Worm (Caenorhabditis elegans) whole organism, L4 larva: ENCODE measurements around the gene ric-8.

Experiments
- D1046.2 ChIP-seq: fragments of 200-800 bp; sonication (Bioruptor generic); IDR thresholded peaks from 2 replicates; pipeline ENCODE4 v1.3.6; 2022; ENCODE audit warnings: missing genetic modification characterization, missing compliant biosample characterization
- F26F4.8 ChIP-seq: fragments of 200-800 bp; sonication (Bioruptor generic); conservative IDR thresholded peaks from 2 replicates; pipeline ENCODE4 v1.3.6; 2022; ENCODE audit warnings: missing genetic modification characterization, missing compliant biosample characterization
- F37D6.2 ChIP-seq: sonication (generic microtip); optimal IDR thresholded peaks from 2 replicates; lab custom pipeline; 2016; ENCODE audit warnings: mild to moderate bottlenecking, missing genetic modification characterization, missing compliant biosample characterization
- F44E2.7 ChIP-seq: fragments of 200-800 bp; sonication (Bioruptor generic); IDR thresholded peaks from 2 replicates; pipeline ENCODE4 v2.1.2; 2022; ENCODE audit warnings: missing genetic modification characterization, missing compliant biosample characterization
- R02D3.7 ChIP-seq: fragments of 150-350 bp; sonication (generic microtip); optimal IDR thresholded peaks from 3 replicates; lab custom pipeline; 2014; ENCODE audit warnings: missing biosample characterization, missing genetic modification characterization
- Y48G9A.11 ChIP-seq: fragments of 200-800 bp; sonication (Bioruptor generic); IDR thresholded peaks from 2 replicates; pipeline ENCODE4 v1.3.6; 2022; ENCODE audit warnings: missing genetic modification reagents, missing genetic modification characterization, missing compliant biosample characterization
- Y5F2A.4 ChIP-seq: fragments of 200-800 bp; sonication (Bioruptor generic); optimal IDR thresholded peaks from 2 replicates; lab custom pipeline; 2018; ENCODE audit warnings: mild to moderate bottlenecking, missing genetic modification characterization, missing compliant biosample characterization
- aha-1 ChIP-seq: fragments of 150-350 bp; peaks from one replicate; lab custom pipeline; 2014; ENCODE audit warnings: missing biosample characterization, missing genetic modification characterization
- aly-2 ChIP-seq: sonication (generic microtip); optimal IDR thresholded peaks from 2 replicates; lab custom pipeline; 2018; ENCODE audit warnings: missing biosample characterization, missing genetic modification characterization
- arid-1 ChIP-seq: fragments of 200-800 bp; sonication (Bioruptor generic); conservative IDR thresholded peaks from 2 replicates; pipeline ENCODE4 v1.3.6; 2022; ENCODE audit warnings: missing genetic modification reagents, missing genetic modification characterization, missing compliant biosample characterization
- attf-4 ChIP-seq: sonication (generic microtip); optimal IDR thresholded peaks from 3 replicates; lab custom pipeline; 2017; ENCODE audit warnings: missing biosample characterization, missing genetic modification characterization
- ceh-20 ChIP-seq: fragments of 200-800 bp; sonication (Bioruptor generic); IDR thresholded peaks from 2 replicates; pipeline ENCODE4 v1.3.6; 2022; ENCODE audit warnings: missing genetic modification reagents, missing genetic modification characterization, missing compliant biosample characterization
- ceh-28 ChIP-seq: fragments of 150-350 bp; optimal IDR thresholded peaks from 2 replicates; lab custom pipeline; 2014; ENCODE audit warnings: missing biosample characterization, missing genetic modification reagents, missing genetic modification characterization
- ceh-44 ChIP-seq: fragments of 200-800 bp; sonication (Bioruptor generic); IDR thresholded peaks from 2 replicates; pipeline ENCODE4 v1.3.6; 2022; ENCODE audit warnings: missing genetic modification reagents, missing genetic modification characterization, missing compliant biosample characterization
- ceh-82 ChIP-seq: sonication (generic microtip); optimal IDR thresholded peaks from 2 replicates; lab custom pipeline; 2017; ENCODE audit warnings: missing biosample characterization, missing genetic modification characterization
- ces-1 ChIP-seq: fragments of 150-350 bp; sonication (generic microtip); optimal IDR thresholded peaks from 4 replicates; lab custom pipeline; 2014; ENCODE audit warnings: missing biosample characterization, missing genetic modification reagents, missing genetic modification characterization
- daf-16 ChIP-seq, 3 experiments: sonication (generic microtip); optimal IDR thresholded peaks; 2 replicates each; lab custom pipeline; 2016 to 2017; ENCODE audit warnings: missing genetic modification characterization in 3 of 3, missing genetic modification reagents in 3 of 3, mild to moderate bottlenecking in 2 of 3, missing compliant biosample characterization in 2 of 3, missing biosample characterization in 1 of 3, moderate library complexity in 1 of 3
- daf-19 ChIP-seq: fragments of 200-800 bp; sonication (Bioruptor generic); conservative IDR thresholded peaks from 2 replicates; pipeline ENCODE4 v1.3.6; 2022; ENCODE audit warnings: missing genetic modification characterization, missing compliant biosample characterization
- dmd-9 ChIP-seq: fragments of 200-800 bp; sonication (Bioruptor generic); IDR thresholded peaks from 2 replicates; pipeline ENCODE4 v1.3.6; 2022; ENCODE audit warnings: missing genetic modification reagents, missing genetic modification characterization, missing compliant biosample characterization
- duxl-1 ChIP-seq: sonication (generic microtip); optimal IDR thresholded peaks from 2 replicates; lab custom pipeline; 2016; ENCODE audit warnings: mild to moderate bottlenecking, missing genetic modification characterization, moderate library complexity, missing compliant biosample characterization; ENCODE audit not compliant: poor library complexity
- egl-43 ChIP-seq: fragments of 200-800 bp; sonication (Bioruptor generic); IDR thresholded peaks from 2 replicates; pipeline ENCODE4 v1.3.6; 2022; ENCODE audit warnings: missing genetic modification reagents, missing genetic modification characterization, missing compliant biosample characterization
- fkh-10 ChIP-seq: fragments of 150-350 bp; optimal IDR thresholded peaks from 2 replicates; lab custom pipeline; 2014; ENCODE audit warnings: missing biosample characterization, missing genetic modification reagents, missing genetic modification characterization
- gei-8 ChIP-seq: fragments of 200-800 bp; sonication (Bioruptor generic); optimal IDR thresholded peaks from 2 replicates; lab custom pipeline; 2018; ENCODE audit warnings: mild to moderate bottlenecking, missing genetic modification characterization, missing compliant biosample characterization
- hif-1 ChIP-seq, 2 experiments: sonication (generic microtip); optimal IDR thresholded peaks; 2 replicates each; lab custom pipeline; 2016 to 2017; ENCODE audit warnings: missing compliant biosample characterization in 2 of 2, missing genetic modification characterization in 2 of 2, missing genetic modification reagents in 2 of 2, missing genotype in 2 of 2, mild to moderate bottlenecking in 1 of 2
- hlh-11 ChIP-seq: fragments of 200-800 bp; sonication (Bioruptor generic); optimal IDR thresholded peaks from 2 replicates; lab custom pipeline; 2018; ENCODE audit warnings: mild to moderate bottlenecking, missing genetic modification characterization, missing compliant biosample characterization
- hmg-1.1 ChIP-seq: fragments of 200-800 bp; sonication (Bioruptor generic); IDR thresholded peaks from 2 replicates; pipeline ENCODE4 v1.3.6; 2022; ENCODE audit warnings: missing genetic modification reagents, missing genetic modification characterization, missing compliant biosample characterization
- jun-1 ChIP-seq: fragments of 150-350 bp; optimal IDR thresholded peaks from 2 replicates; lab custom pipeline; 2014; ENCODE audit warnings: missing biosample characterization, missing genetic modification reagents, missing genetic modification characterization
- lin-1 ChIP-seq: fragments of 200-800 bp; sonication (Bioruptor generic); IDR thresholded peaks from 2 replicates; pipeline ENCODE4 v1.3.6; 2022; ENCODE audit warnings: missing genetic modification reagents, missing genetic modification characterization, missing compliant biosample characterization
- lin-15B ChIP-seq: fragments of 150-350 bp; sonication (generic microtip); optimal IDR thresholded peaks from 3 replicates; lab custom pipeline; 2014; ENCODE audit warnings: missing biosample characterization, missing genetic modification characterization
- madf-5 ChIP-seq, 2 experiments: fragments of 200-800 bp; sonication (Bioruptor generic); IDR thresholded peaks; 2 replicates each; pipeline ENCODE4 v1.3.6; 2022; ENCODE audit warnings: missing compliant biosample characterization in 2 of 2, missing genetic modification characterization in 2 of 2
- mdt-29 ChIP-seq: fragments of 200-800 bp; sonication (Bioruptor generic); IDR thresholded peaks from 2 replicates; pipeline ENCODE4 v1.3.6; 2022; ENCODE audit warnings: missing genetic modification reagents, missing genetic modification characterization, missing compliant biosample characterization
- mxl-3 ChIP-seq: fragments of 200-800 bp; sonication (Bioruptor generic); optimal IDR thresholded peaks from 2 replicates; lab custom pipeline; 2018; ENCODE audit warnings: mild to moderate bottlenecking, missing genetic modification characterization, missing compliant biosample characterization
- nhr-111 ChIP-seq: fragments of 200-800 bp; sonication (Bioruptor generic); optimal IDR thresholded peaks from 2 replicates; lab custom pipeline; 2018; ENCODE audit warnings: mild to moderate bottlenecking, missing genetic modification characterization, missing compliant biosample characterization
- nhr-28 ChIP-seq: fragments of 150-350 bp; optimal IDR thresholded peaks from 2 replicates; lab custom pipeline; 2014; ENCODE audit warnings: missing biosample characterization, missing genetic modification characterization
- nhr-41 ChIP-seq: fragments of 200-800 bp; sonication (Bioruptor generic); IDR thresholded peaks from 2 replicates; pipeline ENCODE4 v1.3.6; 2022; ENCODE audit warnings: missing genetic modification reagents, missing genetic modification characterization, missing compliant biosample characterization
- nhr-48 ChIP-seq: sonication (generic microtip); optimal IDR thresholded peaks from 2 replicates; lab custom pipeline; 2016; ENCODE audit warnings: mild to moderate bottlenecking, missing genetic modification characterization, missing compliant biosample characterization
- nhr-76 ChIP-seq: fragments of 150-350 bp; optimal IDR thresholded peaks from 2 replicates; lab custom pipeline; 2014; ENCODE audit warnings: missing biosample characterization, missing genetic modification characterization
- nhr-77 ChIP-seq: fragments of 150-350 bp; optimal IDR thresholded peaks from 2 replicates; lab custom pipeline; 2014; ENCODE audit warnings: missing biosample characterization, missing genetic modification characterization
- pha-4 ChIP-seq, 2 experiments: fragments of 150-350 bp in 1 of 2; fragments of 200-800 bp in 1 of 2; sonication (Bioruptor generic) in 1 of 2; IDR thresholded peaks in 1 of 2; optimal IDR thresholded peaks in 1 of 2; 2 replicates each; pipeline versions ENCODE4 v1.3.6 to Lab custom; 2014 to 2022; ENCODE audit warnings: missing genetic modification characterization in 2 of 2, missing genetic modification reagents in 2 of 2, missing biosample characterization in 1 of 2, missing compliant biosample characterization in 1 of 2
- pqm-1 ChIP-seq: sonication (generic microtip); optimal IDR thresholded peaks from 2 replicates; lab custom pipeline; 2017; ENCODE audit warnings: missing biosample characterization, missing genetic modification characterization
- rbr-2 ChIP-seq: sonication (generic microtip); optimal IDR thresholded peaks from 2 replicates; lab custom pipeline; 2016; ENCODE audit warnings: missing genotype, missing genetic modification characterization, missing compliant biosample characterization
- saeg-2 ChIP-seq: fragments of 200-800 bp; sonication (Bioruptor generic); IDR thresholded peaks from 2 replicates; pipeline ENCODE4 v1.3.6; 2022; ENCODE audit warnings: missing genetic modification reagents, missing genetic modification characterization, missing compliant biosample characterization
- set-16 ChIP-seq: fragments of 200-800 bp; sonication (Bioruptor generic); IDR thresholded peaks from 2 replicates; pipeline ENCODE4 v1.3.6; 2022; ENCODE audit warnings: missing genetic modification reagents, missing genetic modification characterization, missing compliant biosample characterization
- snpc-1.2 ChIP-seq: fragments of 200-800 bp; sonication (Bioruptor generic); IDR thresholded peaks from 2 replicates; pipeline ENCODE4 v1.3.6; 2022; ENCODE audit warnings: missing genetic modification reagents, missing genetic modification characterization, missing compliant biosample characterization
- snpc-4 ChIP-seq: fragments of 150-350 bp; optimal IDR thresholded peaks from 2 replicates; lab custom pipeline; 2014; ENCODE audit warnings: missing biosample characterization, missing genetic modification characterization
- tra-1 ChIP-seq: fragments of 200-800 bp; sonication (Bioruptor generic); IDR thresholded peaks from 2 replicates; pipeline ENCODE4 v1.3.6; 2022; ENCODE audit warnings: missing genetic modification reagents, missing genetic modification characterization, missing compliant biosample characterization
- vab-7 ChIP-seq: fragments of 200-800 bp; sonication (Bioruptor generic); IDR thresholded peaks from 2 replicates; pipeline ENCODE4 v1.3.6; 2022; ENCODE audit warnings: missing genetic modification reagents, missing genetic modification characterization, missing compliant biosample characterization
- zfp-3 ChIP-seq: fragments of 200-800 bp; sonication (Bioruptor generic); conservative IDR thresholded peaks from 2 replicates; pipeline ENCODE4 v1.3.6; 2022; ENCODE audit warnings: missing genetic modification reagents, missing genetic modification characterization, missing compliant biosample characterization
- zip-11 ChIP-seq: fragments of 200-800 bp; sonication (Bioruptor generic); IDR thresholded peaks from 2 replicates; pipeline ENCODE4 v1.3.6; 2022; ENCODE audit warnings: missing genetic modification characterization, missing compliant biosample characterization
- ztf-11 ChIP-seq: fragments of 150-350 bp; optimal IDR thresholded peaks from 2 replicates; lab custom pipeline; 2014; ENCODE audit warnings: missing biosample characterization, missing genetic modification characterization

ric-8 gene

DNA sequence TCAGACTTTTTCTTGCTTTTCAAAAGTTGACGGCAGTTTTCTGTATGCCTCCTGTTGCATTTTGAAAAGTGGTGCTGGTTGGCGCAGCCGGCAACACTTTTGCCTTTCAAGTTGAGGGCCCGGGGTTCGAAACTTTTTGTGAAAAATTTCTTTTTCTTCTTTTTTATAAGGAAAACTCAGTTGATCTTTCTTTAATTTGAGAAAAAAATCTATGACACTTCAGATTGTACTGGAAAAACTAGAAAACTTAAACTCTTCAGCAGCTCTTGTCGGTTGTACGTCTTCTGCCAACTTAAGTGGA is 22.1 kb downstream of the ric-8 start (continued):
- TF ChIP-seq Y5F2A.4 (GFP tag; lab: Kevin White, UChicago) (peak; percentile 67), saeg-2 (no peak), nhr-76 (tag; lab: Kevin White, UChicago) (no peak), attf-4 (no peak), arid-1 (GFP tag; lab: Robert Waterston, UW) (no peak; the same call in 1 of the 2 replicates), aly-2 (no peak), D1046.2 (GFP tag; lab: Robert Waterston, UW) (peak; percentile 84), nhr-111 (GFP tag; lab: Kevin White, UChicago) (no peak), ces-1 (GFP tag; lab: Kevin White, UChicago) (no peak), zip-11 (0 out of 2 replicates have a peak, but pooled peaks have one; percentile 44), lin-1 (GFP tag; lab: Robert Waterston, UW) (0 out of 2 replicates have a peak, but pooled peaks have one; percentile 10), aha-1 (peak; percentile 9), dmd-9 (GFP tag; lab: Robert Waterston, UW) (0 out of 2 replicates have a peak, but pooled peaks have one; percentile 52), set-16 (GFP tag; lab: Robert Waterston, UW) (no peak), Y48G9A.11 (peak; percentile 60; the same call in 1 of the 2 replicates), zfp-3 (GFP tag; lab: Robert Waterston, UW) (no peak), rbr-2 (tag; lab: Kevin White, UChicago) (no peak), F37D6.2 (tag; lab: Kevin White, UChicago) (no peak), hlh-11 (tag; lab: Kevin White, UChicago) (no peak), tra-1 (no peak), ceh-82 (no peak), daf-16 (GFP tag; optimal IDR thresholded peaks at IDR 0.05; lab: Kevin White, UChicago) (peak in 1 of 2 experiments; percentile 60), daf-16 (tag; optimal IDR thresholded peaks at IDR 0.05; lab: Kevin White, UChicago) (no peak), pha-4 (GFP tag; IDR thresholded peaks at IDR 0.05; lab: Robert Waterston, UW) (peak; percentile 70; the same call in 1 of the 2 replicates), pha-4 (tag; optimal IDR thresholded peaks at IDR 0.05; lab: Kevin White, UChicago) (no peak), snpc-1.2 (GFP tag; lab: Robert Waterston, UW) (0 out of 2 replicates have a peak, but pooled peaks have one; percentile 54), gei-8 (GFP tag; lab: Kevin White, UChicago) (peak; percentile 57), jun-1 (tag; lab: Kevin White, UChicago) (no peak), mxl-3 (no peak), ceh-20 (GFP tag; lab: Robert Waterston, UW) (no peak), egl-43 (GFP tag; lab: Robert Waterston, UW) (peak; percentile 84), duxl-1 (tag; lab: Kevin White, UChicago) (no peak), nhr-28 (tag; lab: Kevin White, UChicago) (no peak), F26F4.8 (GFP tag; lab: Robert Waterston, UW) (peak; percentile 88), hif-1 (tag; optimal IDR thresholded peaks at IDR 0.05; lab: Kevin White, UChicago) (no peak), ceh-44 (GFP tag; lab: Robert Waterston, UW) (no peak), nhr-41 (no peak), pqm-1 (no peak), R02D3.7 (tag; lab: Kevin White, UChicago) (no peak)

DNA sequence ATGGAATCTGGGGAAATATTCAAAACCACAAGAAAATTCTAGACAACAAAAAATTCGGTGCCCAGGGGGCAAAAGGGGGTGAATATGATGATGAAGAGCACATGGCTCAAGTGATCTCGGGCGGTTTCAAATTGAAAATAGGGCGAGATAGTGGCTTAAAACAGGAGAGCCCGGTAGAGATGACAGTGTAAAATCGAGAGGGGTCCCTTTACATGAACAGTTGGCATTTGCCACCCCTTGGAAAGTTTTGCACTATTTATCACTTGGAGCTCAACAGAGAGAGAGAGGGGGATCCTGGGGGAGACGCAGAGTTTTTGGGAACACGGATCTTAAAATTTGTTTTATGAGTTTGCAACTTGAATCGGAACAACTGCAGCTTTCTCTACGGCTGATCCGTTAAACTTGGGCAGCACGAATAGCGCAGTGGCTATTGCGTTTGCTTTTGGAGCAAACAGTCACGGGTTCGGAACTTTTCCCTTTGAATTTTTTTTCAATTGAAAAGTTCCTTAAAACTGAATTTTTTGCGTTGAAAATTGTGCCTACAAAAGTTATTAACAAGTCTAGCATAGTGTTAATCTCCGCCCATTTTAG is 22.7 kb downstream of the ric-8 start:
- TF ChIP-seq snpc-4 (tag; lab: Kevin White, UChicago) (no peak), ceh-28 (no peak), lin-15B (tag; lab: Kevin White, UChicago) (no peak), daf-19 (GFP tag; lab: Robert Waterston, UW) (no peak), vab-7 (GFP tag; lab: Robert Waterston, UW) (peak; percentile 69), fkh-10 (GFP tag; lab: Kevin White, UChicago) (no peak), hmg-1.1 (GFP tag; lab: Robert Waterston, UW) (0 out of 2 replicates have a peak, but pooled peaks have one; percentile 11), ztf-11 (tag; lab: Kevin White, UChicago) (no peak), nhr-77 (tag; lab: Kevin White, UChicago) (no peak), F44E2.7 (GFP tag; lab: Robert Waterston, UW) (0 out of 2 replicates have a peak, but pooled peaks have one; percentile 77), mdt-29 (GFP tag; lab: Robert Waterston, UW) (no peak), egl-43 (GFP tag; lab: Robert Waterston, UW) (peak; percentile 82), saeg-2 (no peak), R02D3.7 (tag; lab: Kevin White, UChicago) (no peak), nhr-48 (tag; lab: Kevin White, UChicago) (no peak), madf-5 (GFP tag; IDR thresholded peaks at IDR 0.05; lab: Robert Waterston, UW) (no peak), F26F4.8 (GFP tag; lab: Robert Waterston, UW) (peak; percentile 74; the same call in 1 of the 2 replicates)
